Worm (Caenorhabditis elegans) whole organism, L2 larva: Measurements from ENCODE around the gene nrde-4.

Experiments
- C34F6.9 ChIP-seq: fragments of 150-350 bp; optimal IDR thresholded peaks from 2 replicates; lab custom pipeline; 2014; ENCODE audit warnings: missing biosample characterization, missing genetic modification characterization
- F13H6.1 ChIP-seq: sonication (generic microtip); optimal IDR thresholded peaks from 2 replicates; lab custom pipeline; 2016; ENCODE audit warnings: missing genetic modification characterization, missing compliant biosample characterization
- R02D3.7 ChIP-seq: fragments of 150-350 bp; optimal IDR thresholded peaks from 2 replicates; lab custom pipeline; 2014; ENCODE audit warnings: missing biosample characterization, missing genetic modification characterization
- Y55F3AM.14 ChIP-seq: fragments of 200-800 bp; sonication (Bioruptor generic); optimal IDR thresholded peaks from 2 replicates; lab custom pipeline; 2018; ENCODE audit warnings: mild to moderate bottlenecking, missing genetic modification characterization, missing compliant biosample characterization
- ZK546.5 ChIP-seq: sonication (generic microtip); optimal IDR thresholded peaks from 2 replicates; lab custom pipeline; 2017; ENCODE audit warnings: missing biosample characterization, missing genetic modification characterization
- alr-1 ChIP-seq: fragments of 150-350 bp; optimal IDR thresholded peaks from 2 replicates; lab custom pipeline; 2014; ENCODE audit warnings: missing biosample characterization, missing genetic modification characterization
- blmp-1 ChIP-seq: sonication (generic microtip); optimal IDR thresholded peaks from 2 replicates; lab custom pipeline; 2017; ENCODE audit warnings: missing genetic modification characterization, mild to moderate bottlenecking, missing compliant biosample characterization, antibody characterized with exemption, moderate library complexity; ENCODE audit not compliant: insufficient read depth
- ceh-16 ChIP-seq: fragments of 150-350 bp; optimal IDR thresholded peaks from 2 replicates; lab custom pipeline; 2014; ENCODE audit warnings: missing biosample characterization, missing genetic modification characterization
- ceh-82 ChIP-seq: fragments of 150-350 bp; optimal IDR thresholded peaks from 2 replicates; lab custom pipeline; 2014; ENCODE audit warnings: missing biosample characterization, missing genetic modification characterization
- crh-2 ChIP-seq: sonication (generic microtip); optimal IDR thresholded peaks from 2 replicates; lab custom pipeline; 2017; ENCODE audit warnings: missing biosample characterization, missing genetic modification characterization
- egl-27 ChIP-seq: sonication (generic microtip); optimal IDR thresholded peaks from 3 replicates; lab custom pipeline; 2017; ENCODE audit warnings: missing biosample characterization, missing genetic modification reagents, missing genetic modification characterization
- elt-1 ChIP-seq: fragments of 150-350 bp; optimal IDR thresholded peaks from 2 replicates; lab custom pipeline; 2014; ENCODE audit warnings: missing biosample characterization, missing genetic modification characterization
- elt-3 ChIP-seq: sonication (generic microtip); optimal IDR thresholded peaks from 2 replicates; lab custom pipeline; 2017; ENCODE audit warnings: missing biosample characterization, missing genetic modification characterization
- fos-1 ChIP-seq: fragments of 150-350 bp; optimal IDR thresholded peaks from 2 replicates; lab custom pipeline; 2014; ENCODE audit warnings: missing biosample characterization, missing genetic modification characterization
- gmeb-1 ChIP-seq: fragments of 150-350 bp; optimal IDR thresholded peaks from 2 replicates; lab custom pipeline; 2014; ENCODE audit warnings: missing biosample characterization, missing genetic modification characterization
- lin-11 ChIP-seq: fragments of 150-350 bp; sonication (generic microtip); optimal IDR thresholded peaks from 2 replicates; lab custom pipeline; 2014; ENCODE audit warnings: missing biosample characterization, missing genetic modification characterization, inconsistent platforms, mixed read lengths
- lin-13 ChIP-seq: fragments of 150-350 bp; optimal IDR thresholded peaks from 2 replicates; lab custom pipeline; 2014; ENCODE audit warnings: missing biosample characterization, missing genetic modification reagents, missing genetic modification characterization
- lsy-2 ChIP-seq, 2 experiments: fragments of 150-350 bp in 1 of 2; sonication (generic microtip) in 1 of 2; optimal IDR thresholded peaks; 2 replicates each; lab custom pipeline; 2014 to 2017; ENCODE audit warnings: missing biosample characterization in 2 of 2, missing genetic modification characterization in 2 of 2
- mab-5 ChIP-seq: fragments of 150-350 bp; optimal IDR thresholded peaks from 2 replicates; lab custom pipeline; 2014; ENCODE audit warnings: missing biosample characterization, missing genetic modification characterization
- mbf-1 ChIP-seq: sonication (generic microtip); optimal IDR thresholded peaks from 2 replicates; lab custom pipeline; 2017; ENCODE audit warnings: missing biosample characterization, missing genetic modification characterization
- nhr-10 ChIP-seq: sonication (generic microtip); optimal IDR thresholded peaks from 2 replicates; lab custom pipeline; 2017; ENCODE audit warnings: missing biosample characterization, missing genetic modification characterization
- nhr-12 ChIP-seq: fragments of 150-350 bp; optimal IDR thresholded peaks from 2 replicates; lab custom pipeline; 2014; ENCODE audit warnings: missing biosample characterization, missing genetic modification characterization
- nhr-129 ChIP-seq: fragments of 150-350 bp; optimal IDR thresholded peaks from 2 replicates; lab custom pipeline; 2014; ENCODE audit warnings: missing biosample characterization, missing genetic modification characterization
- nhr-21 ChIP-seq: fragments of 150-350 bp; optimal IDR thresholded peaks from 2 replicates; lab custom pipeline; 2014; ENCODE audit warnings: missing biosample characterization, missing genetic modification characterization
- nhr-25 ChIP-seq: fragments of 150-350 bp; sonication (generic microtip); optimal IDR thresholded peaks from 3 replicates; lab custom pipeline; 2014; ENCODE audit warnings: missing biosample characterization, missing genetic modification characterization
- nhr-6 ChIP-seq: fragments of 150-350 bp; optimal IDR thresholded peaks from 2 replicates; lab custom pipeline; 2014; ENCODE audit warnings: missing biosample characterization, missing genetic modification characterization
- nhr-77 ChIP-seq: fragments of 150-350 bp; optimal IDR thresholded peaks from 2 replicates; lab custom pipeline; 2014; ENCODE audit warnings: missing biosample characterization, missing genetic modification characterization
- peb-1 ChIP-seq: fragments of 150-350 bp; optimal IDR thresholded peaks from 2 replicates; lab custom pipeline; 2014; ENCODE audit warnings: missing biosample characterization, missing genetic modification characterization
- sem-4 ChIP-seq: fragments of 150-350 bp; optimal IDR thresholded peaks from 2 replicates; lab custom pipeline; 2014; ENCODE audit warnings: missing biosample characterization, missing genetic modification reagents, missing genetic modification characterization
- skn-1 ChIP-seq: sonication (generic microtip); optimal IDR thresholded peaks from 2 replicates; lab custom pipeline; 2017; ENCODE audit warnings: missing biosample characterization, missing genetic modification characterization
- sma-3 ChIP-seq: sonication (generic microtip); optimal IDR thresholded peaks from 2 replicates; lab custom pipeline; 2016; ENCODE audit warnings: missing genetic modification reagents, missing genetic modification characterization, missing compliant biosample characterization
- sma-9 ChIP-seq, 2 experiments: fragments of 150-350 bp in 1 of 2; sonication (generic microtip) in 1 of 2; optimal IDR thresholded peaks; 2 replicates each; lab custom pipeline; 2014 to 2016; ENCODE audit warnings: missing genetic modification characterization in 2 of 2, mild to moderate bottlenecking in 1 of 2, missing biosample characterization in 1 of 2, missing compliant biosample characterization in 1 of 2, missing genetic modification reagents in 1 of 2, moderate library complexity in 1 of 2
- unc-39 ChIP-seq: fragments of 150-350 bp; optimal IDR thresholded peaks from 2 replicates; lab custom pipeline; 2014; ENCODE audit warnings: missing biosample characterization, missing genetic modification characterization
- unc-55 ChIP-seq: fragments of 150-350 bp; sonication (generic microtip); optimal IDR thresholded peaks from 3 replicates; lab custom pipeline; 2014; ENCODE audit warnings: missing biosample characterization, missing genetic modification reagents, missing genetic modification characterization
- zag-1 ChIP-seq: fragments of 150-350 bp; optimal IDR thresholded peaks from 2 replicates; lab custom pipeline; 2014; ENCODE audit warnings: missing biosample characterization, missing genetic modification characterization
- ztf-11 ChIP-seq: sonication (generic microtip); optimal IDR thresholded peaks from 2 replicates; lab custom pipeline; 2017; ENCODE audit warnings: missing biosample characterization, missing genetic modification characterization
- ztf-4 ChIP-seq: fragments of 150-350 bp; optimal IDR thresholded peaks from 2 replicates; lab custom pipeline; 2014; ENCODE audit warnings: missing biosample characterization, missing genetic modification characterization

The nrde-4 gene

DNA sequence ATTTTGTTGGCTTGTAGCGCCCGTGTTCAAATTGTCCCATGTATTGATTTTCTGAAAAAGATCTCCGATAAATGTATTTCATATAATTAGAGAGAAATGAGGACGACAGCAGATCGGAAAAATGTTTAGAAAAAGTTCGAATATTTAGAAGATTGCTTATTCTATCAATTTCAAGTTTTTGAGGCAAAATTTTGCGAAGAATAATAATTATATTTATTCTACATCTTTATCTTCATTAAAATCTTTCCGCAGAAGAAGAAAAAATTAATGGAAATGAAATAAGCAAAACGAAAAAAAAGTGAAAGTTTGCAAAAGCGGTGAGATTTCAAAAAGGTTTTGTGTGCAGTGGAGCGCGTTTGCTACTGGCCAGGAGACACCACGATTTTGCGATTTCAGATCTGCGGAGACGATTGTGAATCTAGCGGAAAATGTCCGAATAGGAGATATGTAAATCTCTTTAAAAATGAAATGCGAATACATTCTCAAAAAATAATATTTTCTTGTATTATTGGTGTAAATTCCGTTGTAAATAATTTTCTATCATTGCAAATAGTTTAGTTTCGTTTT lies at the start of gene nrde-4:
TSS of gene nrde-4 (minus strand) at position 51 of the 567 bp plus-strand sequence.
- TF ChIP-seq unc-55 (GFP tag; lab: Kevin White, UChicago) (peak; percentile 86), gmeb-1 (tag; lab: Kevin White, UChicago) (peak; percentile 39), lin-11 (tag; lab: Kevin White, UChicago) (no peak), sem-4 (tag; lab: Kevin White, UChicago) (peak; percentile 81), mab-5 (tag; lab: Kevin White, UChicago) (no peak), C34F6.9 (tag; lab: Kevin White, UChicago) (peak; percentile 90), ztf-4 (tag; lab: Kevin White, UChicago) (no peak), sma-9 (GFP tag; optimal IDR thresholded peaks at IDR 0.05; lab: Kevin White, UChicago) (peak; percentile 59), sma-9 (tag; optimal IDR thresholded peaks at IDR 0.05; lab: Kevin White, UChicago) (no peak), nhr-129 (tag; lab: Kevin White, UChicago) (peak; percentile 77), nhr-21 (tag; lab: Kevin White, UChicago) (peak; percentile 22), lsy-2 (tag; optimal IDR thresholded peaks at IDR 0.05; lab: Kevin White, UChicago) (peak in 1 of 2 experiments; percentile 79), crh-2 (tag; lab: Kevin White, UChicago) (peak; percentile 71), ceh-82 (tag; lab: Kevin White, UChicago) (no peak), blmp-1 (tag; lab: Kevin White, UChicago) (peak; percentile 97), lin-13 (peak; percentile 60), elt-3 (tag; lab: Kevin White, UChicago) (no peak), ztf-11 (tag; lab: Kevin White, UChicago) (no peak), zag-1 (tag; lab: Kevin White, UChicago) (peak; percentile 22), nhr-12 (tag; lab: Kevin White, UChicago) (no peak), sma-3 (GFP tag; lab: Kevin White, UChicago) (peak; percentile 61), fos-1 (tag; lab: Kevin White, UChicago) (peak; percentile 75)

DNA sequence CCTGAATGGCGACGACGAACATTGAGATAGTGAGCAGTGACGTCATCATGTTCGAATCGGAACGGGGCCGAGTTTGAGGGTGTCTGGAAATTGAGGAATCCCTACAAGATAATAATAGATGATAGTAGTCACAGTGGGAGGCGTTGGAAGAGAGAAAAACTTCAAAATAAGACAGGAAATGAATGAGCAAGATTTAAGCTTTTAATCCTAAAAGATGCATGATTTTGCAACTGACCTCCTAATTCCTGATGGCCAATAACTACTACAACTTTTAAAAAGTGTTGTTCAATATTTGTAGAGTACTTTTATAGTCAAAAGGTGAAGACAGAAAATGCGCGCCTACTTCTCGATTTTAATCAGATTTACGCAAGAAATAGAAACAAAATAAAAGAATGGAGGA lies 44.3 kb upstream of the nrde-4 start, which contains the start of gene flp-13:
TSS of gene flp-13 (minus strand) at position 101 of the 400 bp plus-strand sequence.
- TF ChIP-seq ZK546.5 (tag; lab: Kevin White, UChicago) (no peak), gmeb-1 (tag; lab: Kevin White, UChicago) (no peak), nhr-12 (tag; lab: Kevin White, UChicago) (no peak), peb-1 (tag; lab: Kevin White, UChicago) (no peak), nhr-77 (tag; lab: Kevin White, UChicago) (no peak), ztf-11 (tag; lab: Kevin White, UChicago) (no peak), lsy-2 (tag; optimal IDR thresholded peaks at IDR 0.05; lab: Kevin White, UChicago) (no peak), egl-27 (tag; lab: Kevin White, UChicago) (no peak), blmp-1 (tag; lab: Kevin White, UChicago) (no peak), nhr-21 (tag; lab: Kevin White, UChicago) (no peak)

- TF ChIP-seq nhr-25 (tag; lab: Kevin White, UChicago) (no peak), nhr-6 (tag; lab: Kevin White, UChicago) (no peak), mbf-1 (tag; lab: Kevin White, UChicago) (no peak), ceh-82 (tag; lab: Kevin White, UChicago) (no peak), skn-1 (tag; lab: Kevin White, UChicago) (no peak), egl-27 (tag; lab: Kevin White, UChicago) (no peak), unc-55 (GFP tag; lab: Kevin White, UChicago) (no peak), zag-1 (tag; lab: Kevin White, UChicago) (no peak), unc-39 (tag; lab: Kevin White, UChicago) (no peak), alr-1 (tag; lab: Kevin White, UChicago) (no peak), R02D3.7 (no peak), nhr-10 (tag; lab: Kevin White, UChicago) (no peak), Y55F3AM.14 (GFP tag; lab: Kevin White, UChicago) (no peak), elt-1 (no peak), F13H6.1 (tag; lab: Kevin White, UChicago) (no peak), ceh-16 (tag; lab: Kevin White, UChicago) (no peak), nhr-129 (tag; lab: Kevin White, UChicago) (no peak)
- TF ChIP-seq, all 48 proteins: peak for 0
Measured at ce11 chrIV:7692451-7692850, 38.4 kb upstream of the nrde-4 start.
